Fruit fly (Drosophila melanogaster): ENCODE data around the gene Septin4.

DNA sequence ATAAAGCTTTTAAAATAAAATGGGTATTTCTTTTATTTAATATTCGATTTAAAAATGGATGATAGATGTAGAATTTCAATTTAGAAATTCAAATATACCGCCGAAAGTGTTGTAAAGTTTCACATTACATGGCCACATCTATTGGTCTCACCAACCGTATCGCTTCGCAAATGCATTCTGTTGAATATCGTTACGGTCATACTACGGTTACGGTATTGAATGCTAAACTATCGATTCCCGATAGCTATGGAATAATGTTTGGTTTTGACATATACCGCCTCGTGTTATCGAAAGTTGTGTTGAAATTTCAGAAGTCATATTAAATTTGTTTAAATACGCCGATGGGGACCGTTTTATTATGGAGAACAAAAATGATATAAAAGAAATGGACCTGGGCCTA, 43.9 kb downstream of the Septin4 start, which contains the start of the genes CG32573 and CG42512:
- no peak for TF ChIP-seq Sin3A (optimal IDR thresholded peaks at IDR 0.05)
- TF ChIP-seq insv (optimal IDR thresholded peaks at IDR 0.05): no peak
- TF ChIP-seq psq (optimal IDR thresholded peaks at IDR 0.05): no peak
- no peak for TF ChIP-seq ttk (optimal IDR thresholded peaks at IDR 0.05)
- TF ChIP-seq Myc (optimal IDR thresholded peaks at IDR 0.05): no peak

Measured in Kc167 (cell line).